Fruit fly (Drosophila melanogaster) whole organism, embryonic: ENCODE data around the gene ebo.
A peak's percentile ranks its signal among the peaks of the same experiment; 100 is the strongest.

Source experiments
- Abd-B ChIP-seq: fragments of 200-800 bp; sonication (Bioruptor generic); optimal IDR thresholded peaks from 2 replicates; lab custom pipeline; 2018; ENCODE audit warnings: missing biosample characterization, mild to moderate bottlenecking, missing genetic modification characterization, moderate library complexity
- Asciz ChIP-seq: fragments of 200-800 bp; sonication (Bioruptor generic); optimal IDR thresholded peaks from 2 replicates; lab custom pipeline; 2017; ENCODE audit warnings: missing biosample characterization, mild to moderate bottlenecking, missing genetic modification characterization, missing genetic modification reagents
- Awh ChIP-seq: fragments of 200-800 bp; sonication (Bioruptor generic); IDR thresholded peaks from 2 replicates; pipeline ENCODE4, ENCODE4 v1.3.6; 2022; ENCODE audit warnings: missing biosample characterization, missing genetic modification characterization
- BEAF-32 ChIP-seq: fragments of 200-800 bp; sonication (Bioruptor generic); optimal IDR thresholded peaks from 3 replicates; lab custom pipeline; 2017; ENCODE audit warnings: missing biosample characterization, missing genetic modification characterization, mild to moderate bottlenecking, moderate library complexity, missing genetic modification reagents
- Bgb ChIP-seq: fragments of 200-800 bp; sonication (Bioruptor generic); IDR thresholded peaks from 2 replicates; pipeline ENCODE4 v1.3.6; 2022; ENCODE audit warnings: missing biosample characterization, missing genetic modification characterization; ENCODE audit not compliant: partially characterized antibody
- C15 ChIP-seq: fragments of 200-800 bp; sonication (Bioruptor generic); IDR thresholded peaks from 3 replicates; pipeline ENCODE4 v1.3.6; 2022; ENCODE audit warnings: missing biosample characterization, missing genetic modification characterization
- CG10654 ChIP-seq: fragments of 200-800 bp; sonication (Bioruptor generic); optimal IDR thresholded peaks from 2 replicates; lab custom pipeline; 2016; ENCODE audit warnings: missing biosample characterization, missing genetic modification characterization
- CG12744 ChIP-seq: fragments of 200-800 bp; sonication (Bioruptor generic); optimal IDR thresholded peaks from 2 replicates; lab custom pipeline; 2016; ENCODE audit warnings: missing biosample characterization, missing genetic modification characterization
- CG13624 ChIP-seq: fragments of 200-800 bp; sonication (Bioruptor generic); optimal IDR thresholded peaks from 2 replicates; lab custom pipeline; 2016; ENCODE audit warnings: missing biosample characterization, missing genetic modification characterization
- CG15696 ChIP-seq: fragments of 200-800 bp; sonication (Bioruptor generic); optimal IDR thresholded peaks from 2 replicates; lab custom pipeline; 2019; ENCODE audit warnings: missing biosample characterization, mild to moderate bottlenecking, missing genetic modification characterization, moderate library complexity
- CG18011 ChIP-seq: fragments of 200-800 bp; sonication (Bioruptor generic); optimal IDR thresholded peaks from 2 replicates; lab custom pipeline; 2017; ENCODE audit warnings: missing biosample characterization, missing genetic modification characterization, mild to moderate bottlenecking, moderate library complexity, missing genotype
- CG1832 ChIP-seq: fragments of 200-800 bp; sonication (Bioruptor generic); optimal IDR thresholded peaks from 2 replicates; lab custom pipeline; 2017; ENCODE audit warnings: missing biosample characterization, mild to moderate bottlenecking, missing genetic modification characterization, inconsistent platforms
- CG42726 ChIP-seq: fragments of 200-800 bp; sonication (Bioruptor generic); IDR thresholded peaks from 2 replicates; pipeline ENCODE4 v1.3.6; 2022; ENCODE audit warnings: missing biosample characterization, missing genetic modification characterization; ENCODE audit not compliant: partially characterized antibody
- CG4404 ChIP-seq: fragments of 200-800 bp; sonication (Bioruptor generic); IDR thresholded peaks from 2 replicates; pipeline ENCODE4 v1.3.6; 2022; ENCODE audit warnings: missing biosample characterization, missing genetic modification characterization
- CG4424 ChIP-seq: fragments of 200-800 bp; sonication (Bioruptor generic); optimal IDR thresholded peaks from 3 replicates; lab custom pipeline; 2016; ENCODE audit warnings: missing biosample characterization, missing genetic modification characterization
- CG6683 ChIP-seq: fragments of 200-800 bp; sonication (Bioruptor generic); optimal IDR thresholded peaks from 2 replicates; lab custom pipeline; 2017; ENCODE audit warnings: missing biosample characterization, mild to moderate bottlenecking, missing genetic modification characterization, missing genetic modification reagents
- CG6791 ChIP-seq: fragments of 200-800 bp; sonication (Bioruptor generic); IDR thresholded peaks from 3 replicates; pipeline ENCODE4 v1.3.6; 2022; ENCODE audit warnings: missing biosample characterization, missing genetic modification characterization; ENCODE audit not compliant: partially characterized antibody
- CG7271 ChIP-seq: fragments of 200-800 bp; sonication (Bioruptor generic); optimal IDR thresholded peaks from 2 replicates; lab custom pipeline; 2018; ENCODE audit warnings: missing biosample characterization, mild to moderate bottlenecking, missing genetic modification characterization, moderate library complexity
- CG9932 ChIP-seq: fragments of 200-800 bp; sonication (Bioruptor generic); IDR thresholded peaks from 2 replicates; pipeline ENCODE4 v1.3.6; 2022; ENCODE audit warnings: missing biosample characterization, missing genetic modification characterization
- CHES-1-like ChIP-seq: fragments of 200-800 bp; sonication (Bioruptor generic); optimal IDR thresholded peaks from 2 replicates; lab custom pipeline; 2016; ENCODE audit warnings: missing biosample characterization, missing genetic modification characterization
- ERR ChIP-seq: fragments of 200-800 bp; sonication (Bioruptor generic); optimal IDR thresholded peaks from 2 replicates; lab custom pipeline; 2016; ENCODE audit warnings: missing biosample characterization, missing genetic modification characterization
- Gsc ChIP-seq: fragments of 200-800 bp; sonication (Bioruptor generic); IDR thresholded peaks from 2 replicates; pipeline ENCODE4 v1.3.6; 2022; ENCODE audit warnings: missing biosample characterization, missing genetic modification characterization
- HLH4C ChIP-seq: fragments of 200-800 bp; sonication (Bioruptor generic); IDR thresholded peaks from 3 replicates; pipeline ENCODE4 v1.3.6; 2022; ENCODE audit warnings: missing biosample characterization, missing genetic modification characterization; ENCODE audit not compliant: partially characterized antibody
- HLHmδ ChIP-seq: fragments of 200-800 bp; sonication (Bioruptor generic); optimal IDR thresholded peaks from 2 replicates; lab custom pipeline; 2018; ENCODE audit warnings: missing biosample characterization, mild to moderate bottlenecking, missing genetic modification characterization, moderate library complexity
- Hmx ChIP-seq: fragments of 200-800 bp; sonication (Bioruptor generic); optimal IDR thresholded peaks from 2 replicates; lab custom pipeline; 2016; ENCODE audit warnings: missing biosample characterization, missing genetic modification characterization
- Mad ChIP-seq: fragments of 200-800 bp; sonication (Bioruptor generic); optimal IDR thresholded peaks from 2 replicates; lab custom pipeline; 2016; ENCODE audit warnings: missing biosample characterization, missing genetic modification characterization
- Max ChIP-seq: fragments of 200-800 bp; sonication (Bioruptor generic); optimal IDR thresholded peaks from 2 replicates; lab custom pipeline; 2016; ENCODE audit warnings: missing biosample characterization, mild to moderate bottlenecking, missing genetic modification characterization
- NC2β ChIP-seq: fragments of 200-800 bp; sonication (Bioruptor generic); optimal IDR thresholded peaks from 2 replicates; lab custom pipeline; 2016; ENCODE audit warnings: missing biosample characterization, missing genetic modification characterization
- Optix ChIP-seq: fragments of 200-800 bp; sonication (Bioruptor generic); IDR thresholded peaks from 3 replicates; pipeline ENCODE4 v1.3.6; 2022; ENCODE audit warnings: missing biosample characterization, missing genetic modification characterization
- ac ChIP-seq: fragments of 200-800 bp; sonication (Bioruptor generic); optimal IDR thresholded peaks from 3 replicates; lab custom pipeline; 2017; ENCODE audit warnings: missing biosample characterization, mild to moderate bottlenecking, missing genetic modification characterization
- al ChIP-seq: fragments of 200-800 bp; sonication (Bioruptor generic); IDR thresholded peaks from 2 replicates; pipeline ENCODE4 v1.3.6; 2022; ENCODE audit warnings: missing biosample characterization, missing genetic modification characterization
- aop ChIP-seq: fragments of 200-800 bp; sonication (Bioruptor generic); IDR thresholded peaks from 2 replicates; pipeline ENCODE4 v1.3.6; 2022; ENCODE audit warnings: missing biosample characterization, missing genetic modification characterization
- ase ChIP-seq: fragments of 200-800 bp; sonication (Bioruptor generic); IDR thresholded peaks from 3 replicates; pipeline ENCODE4 v1.3.6; 2022; ENCODE audit warnings: missing biosample characterization, missing genetic modification characterization
- ato ChIP-seq: fragments of 200-800 bp; sonication (Bioruptor generic); IDR thresholded peaks from 2 replicates; pipeline ENCODE4 v1.3.6; 2022; ENCODE audit warnings: missing biosample characterization, missing genetic modification characterization; ENCODE audit not compliant: partially characterized antibody
- danr ChIP-seq: fragments of 200-800 bp; sonication (Bioruptor generic); IDR thresholded peaks from 2 replicates; pipeline ENCODE4 v1.3.6; 2022; ENCODE audit warnings: missing biosample characterization, missing genetic modification characterization
- ewg ChIP-seq: fragments of 200-800 bp; sonication (Bioruptor generic); optimal IDR thresholded peaks from 3 replicates; lab custom pipeline; 2017; ENCODE audit warnings: mild to moderate bottlenecking, missing biosample characterization, missing genetic modification reagents, missing genetic modification characterization
- gem ChIP-seq: fragments of 200-800 bp; sonication (Bioruptor generic); optimal IDR thresholded peaks from 2 replicates; lab custom pipeline; 2019; ENCODE audit warnings: missing biosample characterization, mild to moderate bottlenecking, missing genetic modification characterization, moderate library complexity
- grau ChIP-seq: fragments of 200-800 bp; optimal IDR thresholded peaks from 3 replicates; lab custom pipeline; 2019; ENCODE audit warnings: missing biosample characterization, mild to moderate bottlenecking, missing genetic modification characterization, moderate library complexity
- h ChIP-seq: fragments of >200 bp; optimal IDR thresholded peaks from 2 replicates; lab custom pipeline; 2017
- kni ChIP-seq: fragments of 200-800 bp; sonication (Bioruptor generic); optimal IDR thresholded peaks from 3 replicates; lab custom pipeline; 2017; ENCODE audit warnings: mild to moderate bottlenecking, missing biosample characterization, missing genetic modification reagents, missing genetic modification characterization
- maf-S ChIP-seq: fragments of 200-800 bp; sonication (Bioruptor generic); optimal IDR thresholded peaks from 2 replicates; lab custom pipeline; 2016; ENCODE audit warnings: missing biosample characterization, missing genetic modification characterization
- prd ChIP-seq, 3 experiments: fragments of >200 bp in 2 of 3; fragments of 200-800 bp in 1 of 3; sonication (Bioruptor generic) in 1 of 3; optimal IDR thresholded peaks in 2 of 3; IDR thresholded peaks in 1 of 3; 2 replicates in 2 of 3; 3 replicates in 1 of 3; pipeline versions ENCODE4 v1.3.6 to Lab custom; 2017 to 2022; ENCODE audit warnings: missing biosample characterization in 1 of 3, missing genetic modification characterization in 1 of 3
- pros ChIP-seq: fragments of 200-800 bp; sonication (Bioruptor generic); optimal IDR thresholded peaks from 3 replicates; lab custom pipeline; 2019; ENCODE audit warnings: missing biosample characterization, mild to moderate bottlenecking, missing genetic modification characterization, moderate library complexity
- slp2 ChIP-seq: fragments of 200-800 bp; sonication (Bioruptor generic); optimal IDR thresholded peaks from 2 replicates; lab custom pipeline; 2016; ENCODE audit warnings: missing biosample characterization, missing genetic modification characterization
- sr ChIP-seq: fragments of 200-800 bp; sonication (Bioruptor generic); IDR thresholded peaks from 3 replicates; pipeline ENCODE4 v1.3.6; 2022; ENCODE audit warnings: missing biosample characterization, missing genetic modification characterization
- ttk ChIP-seq: fragments of 200-800 bp; sonication (Bioruptor generic); IDR thresholded peaks from 2 replicates; pipeline ENCODE4 v2.1.2; 2022; ENCODE audit warnings: missing biosample characterization, missing genetic modification characterization
- twi ChIP-seq: fragments of 200-800 bp; optimal IDR thresholded peaks from 2 replicates; lab custom pipeline; 2019; ENCODE audit warnings: missing biosample characterization, mild to moderate bottlenecking, missing genetic modification characterization, moderate library complexity
- usp ChIP-seq: fragments of >200 bp; optimal IDR thresholded peaks from 2 replicates; lab custom pipeline; 2017; ENCODE audit warnings: missing biosample characterization, missing genetic modification characterization
- z ChIP-seq: fragments of 200-800 bp; sonication (Bioruptor generic); IDR thresholded peaks from 3 replicates; pipeline ENCODE4 v1.3.6; 2022; ENCODE audit warnings: missing biosample characterization, missing genetic modification characterization
- zfh1 ChIP-seq: fragments of 200-800 bp; sonication (Bioruptor generic); IDR thresholded peaks from 3 replicates; pipeline ENCODE4 v1.3.6; 2022; ENCODE audit warnings: missing biosample characterization, missing genetic modification characterization

ebo gene

DNA sequence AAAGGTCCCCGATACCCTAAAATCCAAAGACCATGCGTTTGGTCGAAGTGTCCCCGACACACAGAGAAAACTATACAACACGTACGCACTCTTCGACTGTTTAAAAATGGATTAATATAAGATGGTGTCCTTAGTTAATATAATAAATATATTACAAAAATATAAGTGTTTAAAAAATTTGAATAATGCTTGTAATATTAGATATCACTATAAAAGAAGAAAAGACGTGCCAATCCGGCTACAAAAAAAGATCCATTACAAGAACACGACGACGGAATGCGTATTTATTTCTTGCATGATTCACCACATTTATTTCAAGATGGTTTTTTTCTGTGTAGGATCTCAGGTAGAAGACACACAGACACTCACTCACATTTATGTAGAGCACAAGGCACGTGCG is 18.6 kb downstream of the ebo start (continued):
- TF ChIP-seq slp2 (GFP tag; lab: Kevin White, UChicago) = no peak
- no peak for TF ChIP-seq CG6683 (GFP tag; lab: Kevin White, UChicago)
- TF ChIP-seq sr (GFP tag; lab: Robert Waterston, UW) = no peak
- TF ChIP-seq danr (GFP tag; lab: Robert Waterston, UW) = no peak
- TF ChIP-seq CG12744 (GFP tag; lab: Kevin White, UChicago) = no peak
- TF ChIP-seq ERR = no peak
- TF ChIP-seq maf-S = no peak
- TF ChIP-seq C15 = no peak
- no peak for TF ChIP-seq NC2β (GFP tag; lab: Kevin White, UChicago)
- TF ChIP-seq kni = no peak
- no peak for TF ChIP-seq CG13624 (GFP tag; lab: Kevin White, UChicago)
- no peak for TF ChIP-seq CG42726 (GFP tag; lab: Robert Waterston, UW)
- TF ChIP-seq al = no peak
- no peak for TF ChIP-seq CG18011
- no peak for TF ChIP-seq usp (GFP tag; lab: Kevin White, UChicago)
- peak; percentile 79 for TF ChIP-seq CG4404
- peak; percentile 36 for TF ChIP-seq grau (tag; lab: Kevin White, UChicago)
- TF ChIP-seq BEAF-32 (GFP tag; lab: Kevin White, UChicago) = no peak
- TF ChIP-seq ttk (GFP tag; lab: Robert Waterston, UW) = no peak
- TF ChIP-seq CG15696 (tag; lab: Kevin White, UChicago) = peak; percentile 92
- TF ChIP-seq Hmx (GFP tag; lab: Kevin White, UChicago) = no peak
- TF ChIP-seq CHES-1-like (GFP tag; lab: Kevin White, UChicago) = no peak
- no peak for TF ChIP-seq Asciz (GFP tag; lab: Kevin White, UChicago)
- no peak for TF ChIP-seq CG10654 (GFP tag; lab: Kevin White, UChicago)
- TF ChIP-seq Max (GFP tag; lab: Kevin White, UChicago) = no peak
- TF ChIP-seq zfh1 (GFP tag; lab: Robert Waterston, UW) = peak; percentile 51; the same call in 1 of the 3 replicates
- TF ChIP-seq Mad (GFP tag; lab: Kevin White, UChicago) = no peak
- no peak for TF ChIP-seq ewg
- TF ChIP-seq Optix (GFP tag; lab: Robert Waterston, UW) = no peak
- TF ChIP-seq CG4424 (GFP tag; lab: Kevin White, UChicago) = peak; percentile 13
- TF ChIP-seq gem (tag; lab: Kevin White, UChicago) = peak; percentile 72
- TF ChIP-seq z (GFP tag; lab: Robert Waterston, UW) = no peak
- no peak for TF ChIP-seq prd (optimal IDR thresholded peaks at IDR 0.05; lab: Kevin White, UChicago)
- peak; percentile 58; the same call in 1 of the 3 replicates for TF ChIP-seq prd (GFP tag; IDR thresholded peaks at IDR 0.05; lab: Robert Waterston, UW)
- TF ChIP-seq Bgb = no peak
- no peak for TF ChIP-seq h (lab: Kevin White, UChicago)
- no peak for TF ChIP-seq Gsc (GFP tag; lab: Robert Waterston, UW)
- TF ChIP-seq Abd-B = no peak
- no peak for TF ChIP-seq aop (GFP tag; lab: Robert Waterston, UW)
- TF ChIP-seq CG9932 (GFP tag; lab: Robert Waterston, UW) = no peak
- TF ChIP-seq ato = no peak
- TF ChIP-seq Awh (GFP tag; lab: Robert Waterston, UW) = no peak

- TF ChIP-seq HLH4C (GFP tag; lab: Robert Waterston, UW) (no peak), ase (GFP tag; lab: Robert Waterston, UW) (0 out of 3 replicates have a peak, but pooled peaks have one; percentile 59), CG1832 (GFP tag; lab: Kevin White, UChicago) (peak; percentile 63), pros (peak; percentile 85), CG6791 (GFP tag; lab: Robert Waterston, UW) (0 out of 3 replicates have a peak, but pooled peaks have one; percentile 23), ac (GFP tag; lab: Kevin White, UChicago) (peak; percentile 81), HLHmδ (GFP tag; lab: Kevin White, UChicago) (peak; percentile 42), CG7271 (tag; lab: Kevin White, UChicago) (no peak), twi (peak; percentile 50)
- TF ChIP-seq, all 482 proteins: peak for 7
These were observed 19.4 kb downstream of the ebo start for dm6 chrX:456959-457358.
